Worm (Caenorhabditis elegans): ENCODE measurements around the gene C34H4.2.

- TF ChIP-seq tab-1 (GFP tag; IDR thresholded peaks at IDR 0.05) (no peak), ztf-29 (GFP tag; IDR thresholded peaks at IDR 0.05) (no peak), flt-1 (GFP tag; IDR thresholded peaks at IDR 0.05) (no peak), ref-1 (GFP tag; conservative IDR thresholded peaks at IDR 0.05) (no peak), cog-1 (tag; optimal IDR thresholded peaks at IDR 0.05) (no peak), ztf-23 (GFP tag; IDR thresholded peaks at IDR 0.05) (no peak), med-1 (GFP tag; optimal IDR thresholded peaks at IDR 0.05; ENCODE audit: insufficient read depth) (no peak), klf-2 (GFP tag; conservative IDR thresholded peaks at IDR 0.05) (no peak), T22C8.4 (GFP tag; IDR thresholded peaks at IDR 0.05) (no peak)
These were observed 10.1 kb downstream of the C34H4.2 start, which contains the start of gene Y41D4B.15 for ce11 chrIV:1563476-1564131.
